Worm (Caenorhabditis elegans) whole organism, L4 larva: ENCODE measurements around the gene gop-1.
"Not testable (repeated sequence)": the region's sequence is repeated elsewhere in the genome, so short reads cannot be mapped to it uniquely, and the experiment has no call there.

Experiments
- F26F4.8 ChIP-seq: fragments of 200-800 bp; sonication (Bioruptor generic); conservative IDR thresholded peaks from 2 replicates; pipeline ENCODE4 v1.3.6; 2022; ENCODE audit warnings: missing genetic modification characterization, missing compliant biosample characterization
- F37D6.2 ChIP-seq: sonication (generic microtip); optimal IDR thresholded peaks from 2 replicates; lab custom pipeline; 2016; ENCODE audit warnings: mild to moderate bottlenecking, missing genetic modification characterization, missing compliant biosample characterization
- T20F7.1 ChIP-seq: fragments of 200-800 bp; sonication (Bioruptor generic); optimal IDR thresholded peaks from 2 replicates; lab custom pipeline; 2018; ENCODE audit warnings: mild to moderate bottlenecking, missing genetic modification characterization, missing compliant biosample characterization
- T26A8.4 ChIP-seq: fragments of 200-800 bp; sonication (Bioruptor generic); IDR thresholded peaks from 2 replicates; pipeline ENCODE4 v1.3.6; 2022; ENCODE audit warnings: missing genetic modification characterization, missing compliant biosample characterization
- Y48G9A.11 ChIP-seq: fragments of 200-800 bp; sonication (Bioruptor generic); IDR thresholded peaks from 2 replicates; pipeline ENCODE4 v1.3.6; 2022; ENCODE audit warnings: missing genetic modification reagents, missing genetic modification characterization, missing compliant biosample characterization
- ZK337.2 ChIP-seq: fragments of 200-800 bp; sonication (Bioruptor generic); IDR thresholded peaks from 2 replicates; pipeline ENCODE4 v1.3.6; 2022; ENCODE audit warnings: missing genetic modification reagents, missing genetic modification characterization, missing compliant biosample characterization
- aha-1 ChIP-seq: fragments of 150-350 bp; peaks from one replicate; lab custom pipeline; 2014; ENCODE audit warnings: missing biosample characterization, missing genetic modification characterization
- arid-1 ChIP-seq: fragments of 200-800 bp; sonication (Bioruptor generic); conservative IDR thresholded peaks from 2 replicates; pipeline ENCODE4 v1.3.6; 2022; ENCODE audit warnings: missing genetic modification reagents, missing genetic modification characterization, missing compliant biosample characterization
- ceh-62 ChIP-seq: sonication (generic microtip); optimal IDR thresholded peaks from 2 replicates; lab custom pipeline; 2017; ENCODE audit warnings: missing biosample characterization, missing genetic modification characterization
- ces-1 ChIP-seq: fragments of 150-350 bp; sonication (generic microtip); optimal IDR thresholded peaks from 4 replicates; lab custom pipeline; 2014; ENCODE audit warnings: missing biosample characterization, missing genetic modification reagents, missing genetic modification characterization
- ctbp-1 ChIP-seq: fragments of 200-800 bp; sonication (Bioruptor generic); IDR thresholded peaks from 2 replicates; pipeline ENCODE4 v1.3.6; 2022; ENCODE audit warnings: missing genetic modification reagents, missing genetic modification characterization, missing compliant biosample characterization
- daf-12 ChIP-seq: fragments of 150-350 bp; optimal IDR thresholded peaks from 2 replicates; lab custom pipeline; 2014; ENCODE audit warnings: missing biosample characterization, missing genetic modification reagents, missing genetic modification characterization
- daf-16 ChIP-seq, 3 experiments: sonication (generic microtip); optimal IDR thresholded peaks; 2 replicates each; lab custom pipeline; 2016 to 2017; ENCODE audit warnings: missing genetic modification characterization in 3 of 3, missing genetic modification reagents in 3 of 3, mild to moderate bottlenecking in 2 of 3, missing compliant biosample characterization in 2 of 3, missing biosample characterization in 1 of 3, moderate library complexity in 1 of 3
- daf-19 ChIP-seq: fragments of 200-800 bp; sonication (Bioruptor generic); conservative IDR thresholded peaks from 2 replicates; pipeline ENCODE4 v1.3.6; 2022; ENCODE audit warnings: missing genetic modification characterization, missing compliant biosample characterization
- daf-8 ChIP-seq: fragments of 200-800 bp; sonication (Bioruptor generic); IDR thresholded peaks from 2 replicates; pipeline ENCODE4 v1.3.6; 2022; ENCODE audit warnings: missing genetic modification characterization, missing compliant biosample characterization
- dmd-6 ChIP-seq: fragments of 200-800 bp; sonication (Bioruptor generic); IDR thresholded peaks from 2 replicates; pipeline ENCODE4 v1.3.6; 2022; ENCODE audit warnings: missing genetic modification reagents, missing genetic modification characterization, missing compliant biosample characterization
- gei-8 ChIP-seq: fragments of 200-800 bp; sonication (Bioruptor generic); optimal IDR thresholded peaks from 2 replicates; lab custom pipeline; 2018; ENCODE audit warnings: mild to moderate bottlenecking, missing genetic modification characterization, missing compliant biosample characterization
- hlh-30 ChIP-seq: sonication (generic microtip); optimal IDR thresholded peaks from 2 replicates; lab custom pipeline; 2017; ENCODE audit warnings: antibody characterized with exemption, mild to moderate bottlenecking, missing genetic modification characterization, missing compliant biosample characterization; ENCODE audit not compliant: insufficient read depth
- hmg-1.1 ChIP-seq: fragments of 200-800 bp; sonication (Bioruptor generic); IDR thresholded peaks from 2 replicates; pipeline ENCODE4 v1.3.6; 2022; ENCODE audit warnings: missing genetic modification reagents, missing genetic modification characterization, missing compliant biosample characterization
- lin-38 ChIP-seq: fragments of 200-800 bp; sonication (Bioruptor generic); IDR thresholded peaks from 2 replicates; pipeline ENCODE4 v1.3.6; 2022; ENCODE audit warnings: missing genetic modification reagents, missing genetic modification characterization, missing compliant biosample characterization
- lsy-2 ChIP-seq, 2 experiments: fragments of 150-350 bp in 1 of 2; sonication (generic microtip) in 1 of 2; optimal IDR thresholded peaks; 2 replicates each; lab custom pipeline; 2014 to 2017; ENCODE audit warnings: missing biosample characterization in 2 of 2, missing genetic modification characterization in 2 of 2
- madf-9 ChIP-seq: fragments of 200-800 bp; sonication (Bioruptor generic); conservative IDR thresholded peaks from 2 replicates; pipeline ENCODE4 v1.3.6; 2022; ENCODE audit warnings: missing genetic modification reagents, missing genetic modification characterization, missing compliant biosample characterization
- mdt-29 ChIP-seq: fragments of 200-800 bp; sonication (Bioruptor generic); IDR thresholded peaks from 2 replicates; pipeline ENCODE4 v1.3.6; 2022; ENCODE audit warnings: missing genetic modification reagents, missing genetic modification characterization, missing compliant biosample characterization
- mep-1 ChIP-seq: fragments of 150-350 bp; sonication (generic microtip); optimal IDR thresholded peaks from 3 replicates; lab custom pipeline; 2014; ENCODE audit warnings: missing biosample characterization, missing genetic modification characterization
- mes-2 ChIP-seq: sonication (generic microtip); optimal IDR thresholded peaks from 2 replicates; lab custom pipeline; 2016; ENCODE audit warnings: missing genotype, mild to moderate bottlenecking, missing genetic modification characterization, missing compliant biosample characterization; ENCODE audit not compliant: poor library complexity, severe bottlenecking
- mxl-2 ChIP-seq: fragments of 200-800 bp; sonication (Bioruptor generic); conservative IDR thresholded peaks from 2 replicates; pipeline ENCODE4 v1.3.6; 2022; ENCODE audit warnings: missing genetic modification reagents, missing genetic modification characterization, missing compliant biosample characterization
- mxl-3 ChIP-seq: fragments of 200-800 bp; sonication (Bioruptor generic); optimal IDR thresholded peaks from 2 replicates; lab custom pipeline; 2018; ENCODE audit warnings: mild to moderate bottlenecking, missing genetic modification characterization, missing compliant biosample characterization
- nhr-11 ChIP-seq: fragments of 150-350 bp; optimal IDR thresholded peaks from 2 replicates; lab custom pipeline; 2014; ENCODE audit warnings: missing biosample characterization, missing genetic modification characterization
- nhr-28 ChIP-seq: fragments of 150-350 bp; optimal IDR thresholded peaks from 2 replicates; lab custom pipeline; 2014; ENCODE audit warnings: missing biosample characterization, missing genetic modification characterization
- nhr-6 ChIP-seq: fragments of 150-350 bp; optimal IDR thresholded peaks from 2 replicates; lab custom pipeline; 2014; ENCODE audit warnings: missing biosample characterization, missing genetic modification characterization
- pha-4 ChIP-seq, 2 experiments: fragments of 150-350 bp in 1 of 2; fragments of 200-800 bp in 1 of 2; sonication (Bioruptor generic) in 1 of 2; IDR thresholded peaks in 1 of 2; optimal IDR thresholded peaks in 1 of 2; 2 replicates each; pipeline versions ENCODE4 v1.3.6 to Lab custom; 2014 to 2022; ENCODE audit warnings: missing genetic modification characterization in 2 of 2, missing genetic modification reagents in 2 of 2, missing biosample characterization in 1 of 2, missing compliant biosample characterization in 1 of 2
- rbr-2 ChIP-seq: sonication (generic microtip); optimal IDR thresholded peaks from 2 replicates; lab custom pipeline; 2016; ENCODE audit warnings: missing genotype, missing genetic modification characterization, missing compliant biosample characterization
- sdz-12 ChIP-seq: fragments of 200-800 bp; sonication (Bioruptor generic); optimal IDR thresholded peaks from 2 replicates; lab custom pipeline; 2018; ENCODE audit warnings: mild to moderate bottlenecking, missing genetic modification characterization, missing compliant biosample characterization
- snpc-1.2 ChIP-seq: fragments of 200-800 bp; sonication (Bioruptor generic); IDR thresholded peaks from 2 replicates; pipeline ENCODE4 v1.3.6; 2022; ENCODE audit warnings: missing genetic modification reagents, missing genetic modification characterization, missing compliant biosample characterization
- tag-97 ChIP-seq: fragments of 200-800 bp; sonication (Bioruptor generic); IDR thresholded peaks from 2 replicates; pipeline ENCODE4 v1.3.6; 2022; ENCODE audit warnings: missing genetic modification characterization, missing compliant biosample characterization
- tra-1 ChIP-seq: fragments of 200-800 bp; sonication (Bioruptor generic); IDR thresholded peaks from 2 replicates; pipeline ENCODE4 v1.3.6; 2022; ENCODE audit warnings: missing genetic modification reagents, missing genetic modification characterization, missing compliant biosample characterization
- unc-130 ChIP-seq: sonication (generic microtip); optimal IDR thresholded peaks from 2 replicates; lab custom pipeline; 2016; ENCODE audit warnings: missing genetic modification reagents, missing genetic modification characterization, missing compliant biosample characterization
- unc-62 ChIP-seq, 3 experiments: fragments of 150-350 bp in 1 of 3; sonication (generic microtip); optimal IDR thresholded peaks in 2 of 3; peaks in 1 of 3; 1 replicate in 1 of 3; 2 replicates in 2 of 3; lab custom pipeline; 2014 to 2017; ENCODE audit warnings: missing biosample characterization in 3 of 3, missing genetic modification characterization in 3 of 3, missing genetic modification reagents in 3 of 3, missing genotype in 1 of 3

gop-1 gene

ce11 chrIII:5254108-5254507 is at the start of gene gop-1, which contains the start of gene sumv-1:
TSS of gene gop-1 (plus strand) at chrIII:5254438.
TSS of gene sumv-1 (minus strand) at chrIII:5254187.
- TF ChIP-seq nhr-28 (tag; lab: Kevin White, UChicago) (no peak), T20F7.1 (GFP tag; lab: Kevin White, UChicago) (peak; percentile 88)

ce11 chrIII:5206861-5207414 is 47.3 kb upstream of the gop-1 start, which contains the start of gene morc-1:
TSS of gene morc-1 (minus strand) at chrIII:5206911.
- TF ChIP-seq ctbp-1 (GFP tag; lab: Robert Waterston, UW): no peak
- TF ChIP-seq F37D6.2 (tag; lab: Kevin White, UChicago): no peak
- TF ChIP-seq daf-19 (GFP tag; lab: Robert Waterston, UW): no peak
- TF ChIP-seq F26F4.8 (GFP tag; lab: Robert Waterston, UW): no peak
- TF ChIP-seq daf-12 (tag; lab: Kevin White, UChicago): no peak
- TF ChIP-seq nhr-6: no peak
- TF ChIP-seq ceh-62 (tag; lab: Kevin White, UChicago): no peak
- TF ChIP-seq mes-2 (tag; lab: Kevin White, UChicago): peak; percentile 34
- peak; percentile 15 for TF ChIP-seq unc-130 (GFP tag; lab: Kevin White, UChicago)
- no peak for TF ChIP-seq arid-1 (GFP tag; lab: Robert Waterston, UW)
- peak; percentile 81 for TF ChIP-seq aha-1 (tag; lab: Kevin White, UChicago)
- TF ChIP-seq lsy-2 (tag; optimal IDR thresholded peaks at IDR 0.05; lab: Kevin White, UChicago): peak in 1 of 2 experiments; percentile 49
- no peak for TF ChIP-seq mxl-3 (GFP tag; lab: Kevin White, UChicago)
- no peak for TF ChIP-seq nhr-11 (tag; lab: Kevin White, UChicago)
- no peak for TF ChIP-seq ZK337.2 (GFP tag; lab: Robert Waterston, UW)
- TF ChIP-seq dmd-6 (GFP tag; lab: Robert Waterston, UW): no peak
- TF ChIP-seq Y48G9A.11 (GFP tag; lab: Robert Waterston, UW): 0 out of 2 replicates have a peak, but pooled peaks have one; percentile 14
- no peak for TF ChIP-seq snpc-1.2 (GFP tag; lab: Robert Waterston, UW)

DNA sequence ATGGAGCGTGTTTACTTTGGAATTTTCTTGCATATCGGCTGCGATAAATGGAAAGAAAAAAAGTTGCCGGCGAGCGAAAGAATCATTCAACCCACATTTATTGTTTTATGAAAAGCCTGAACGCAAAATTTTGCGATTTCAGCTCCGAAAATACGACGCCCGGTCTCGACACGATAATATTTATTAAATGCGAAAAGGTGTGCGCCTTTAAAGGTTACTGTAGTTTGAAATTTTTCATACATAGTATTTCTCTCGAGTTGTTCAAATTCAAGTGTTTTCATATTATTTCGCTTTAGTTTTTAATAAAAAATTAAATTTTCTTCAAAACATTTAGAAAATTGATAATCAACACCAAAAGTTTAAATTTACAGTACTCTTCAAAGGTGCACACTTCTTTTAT is 45.2 kb upstream of the gop-1 start, which contains the start of gene syx-16:
Gene syx-16, minus strand, starts transcription at position 118 of the 400 bp plus-strand sequence.
- TF ChIP-seq Y48G9A.11 (GFP tag; lab: Robert Waterston, UW) (no peak), sdz-12 (GFP tag; lab: Kevin White, UChicago) (no peak), hlh-30 (tag; lab: Kevin White, UChicago) (no peak), ces-1 (GFP tag; lab: Kevin White, UChicago) (no peak), nhr-11 (tag; lab: Kevin White, UChicago) (no peak), daf-12 (tag; lab: Kevin White, UChicago) (no peak), mxl-2 (GFP tag; lab: Robert Waterston, UW) (no peak), tag-97 (GFP tag; lab: Robert Waterston, UW) (no peak), rbr-2 (tag; lab: Kevin White, UChicago) (no peak), madf-9 (GFP tag; lab: Robert Waterston, UW) (no peak), T26A8.4 (GFP tag; lab: Robert Waterston, UW) (no peak)

DNA sequence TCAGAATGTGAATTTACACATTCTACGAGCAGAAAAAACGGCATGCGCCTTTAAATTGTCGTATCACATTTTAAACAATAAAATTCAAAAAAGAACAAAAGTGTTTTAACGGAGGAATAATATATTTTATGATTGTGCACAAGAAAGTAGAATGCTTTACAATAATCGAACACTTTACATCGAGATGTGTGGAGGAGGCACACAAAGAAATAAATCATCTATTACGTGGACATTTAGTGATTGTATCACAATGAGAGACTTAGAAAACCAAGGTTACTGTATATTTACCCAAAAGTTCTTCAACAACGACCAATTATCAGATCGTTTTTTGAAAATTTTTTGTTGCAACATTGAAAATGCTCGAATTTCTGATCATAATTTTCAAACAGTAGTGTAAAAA is 44.0 kb upstream of the gop-1 start:
- TF ChIP-seq lsy-2 (tag; optimal IDR thresholded peaks at IDR 0.05; lab: Kevin White, UChicago) (peak in 1 of 2 experiments; percentile 14), unc-62 (GFP tag; optimal IDR thresholded peaks at IDR 0.05 in 1 of 2; lab: Kevin White, UChicago) (no peak), unc-62 (tag; optimal IDR thresholded peaks at IDR 0.05; lab: Kevin White, UChicago) (no peak)

- TF ChIP-seq mdt-29 (GFP tag; lab: Robert Waterston, UW) (peak; percentile 76), lin-38 (peak; percentile 80), mep-1 (tag; lab: Kevin White, UChicago) (peak; percentile 76), daf-8 (GFP tag; lab: Robert Waterston, UW) (peak; percentile 88; the same call in 1 of the 2 replicates), Y48G9A.11 (GFP tag; lab: Robert Waterston, UW) (peak; percentile 70; the same call in 1 of the 2 replicates), dmd-6 (GFP tag; lab: Robert Waterston, UW) (peak; percentile 74), tra-1 (GFP tag; lab: Robert Waterston, UW) (peak; percentile 73; the same call in 1 of the 2 replicates), F26F4.8 (GFP tag; lab: Robert Waterston, UW) (0 out of 2 replicates have a peak, but pooled peaks have one; percentile 61), gei-8 (GFP tag; lab: Kevin White, UChicago) (peak; percentile 37), daf-16 (GFP tag; optimal IDR thresholded peaks at IDR 0.05; lab: Kevin White, UChicago) (peak; percentile 57 to 83), mes-2 (tag; lab: Kevin White, UChicago) (peak; percentile 23), hmg-1.1 (GFP tag; lab: Robert Waterston, UW) (peak; percentile 81; the same call in 1 of the 2 replicates), T20F7.1 (GFP tag; lab: Kevin White, UChicago) (peak; percentile 52), pha-4 (GFP tag; IDR thresholded peaks at IDR 0.05; lab: Robert Waterston, UW) (peak; percentile 82)
- not testable (repeated sequence) for TF ChIP-seq daf-16, pha-4 (tag; optimal IDR thresholded peaks at IDR 0.05; lab: Kevin White, UChicago)
Measured at ce11 chrIII:5211137-5211648, 43.0 kb upstream of the gop-1 start.
